Worm (Caenorhabditis elegans): ENCODE measurements around the gene M106.3.

- TF ChIP-seq fkh-10 (GFP tag; optimal IDR thresholded peaks at IDR 0.05) (no peak), hlh-15 (tag; optimal IDR thresholded peaks at IDR 0.05) (no peak), ama-1 (optimal IDR thresholded peaks at IDR 0.05) (no peak)
These were observed 25.3 kb upstream of the M106.3 start, which contains the start of gene F44F4.3 for ce11 chrII:10885868-10886514.

Data from whole organism, late embryonic.